Fruit fly (Drosophila melanogaster): ENCODE results near the gene Or2a.

Gene Or2a

dm6 chrX:2278782-2279304 lies 32.8 kb downstream of the Or2a start:
- TF ChIP-seq CG17801 (GFP tag; optimal IDR thresholded peaks at IDR 0.05; ENCODE audit: partially characterized antibody), result no peak

- TF ChIP-seq CG17801 (GFP tag; optimal IDR thresholded peaks at IDR 0.05; ENCODE audit: partially characterized antibody), result no peak
Measured at dm6 chrX:2283470-2283869, 37.4 kb downstream of the Or2a start.

- no peak for TF ChIP-seq CG17801 (GFP tag; optimal IDR thresholded peaks at IDR 0.05; ENCODE audit: partially characterized antibody)
Measured at dm6 chrX:2286255-2286654, 40.2 kb downstream of the Or2a start.

- TF ChIP-seq CG17801 (GFP tag; optimal IDR thresholded peaks at IDR 0.05; ENCODE audit: partially characterized antibody), result no peak
Measured at dm6 chrX:2286985-2287384, 41.0 kb downstream of the Or2a start.

dm6 chrX:2288327-2288726 lies 42.3 kb downstream of the Or2a start:
- TF ChIP-seq CG17801 (GFP tag; optimal IDR thresholded peaks at IDR 0.05; ENCODE audit: partially characterized antibody), result no peak

- TF ChIP-seq CG17801 (GFP tag; optimal IDR thresholded peaks at IDR 0.05; ENCODE audit: partially characterized antibody), result peak; percentile 75
Measured at dm6 chrX:2289134-2289533, 43.1 kb downstream of the Or2a start.

- TF ChIP-seq CG17801 (GFP tag; optimal IDR thresholded peaks at IDR 0.05; ENCODE audit: partially characterized antibody), result no peak
Measured at dm6 chrX:2291023-2291422, 45.0 kb downstream of the Or2a start.

- TF ChIP-seq CG17801 (GFP tag; optimal IDR thresholded peaks at IDR 0.05; ENCODE audit: partially characterized antibody), result no peak
Measured at dm6 chrX:2292410-2292809, 46.4 kb downstream of the Or2a start.

- TF ChIP-seq CG17801 (GFP tag; optimal IDR thresholded peaks at IDR 0.05; ENCODE audit: partially characterized antibody), result peak; percentile 99
Measured at dm6 chrX:2293294-2293988, 47.4 kb downstream of the Or2a start, which contains the start of gene CG2865. TSS of gene CG2865 (minus strand) at chrX:2293411.

dm6 chrX:2294474-2295434 lies 48.7 kb downstream of the Or2a start:
- peak; percentile 46 for TF ChIP-seq CG17801 (GFP tag; optimal IDR thresholded peaks at IDR 0.05; ENCODE audit: partially characterized antibody)

- peak; percentile 39 for TF ChIP-seq CG17801 (GFP tag; optimal IDR thresholded peaks at IDR 0.05; ENCODE audit: partially characterized antibody)
Measured at dm6 chrX:2295435-2296229, 49.6 kb downstream of the Or2a start, which contains the start of gene Raf. TSS of gene Raf (plus strand) at chrX:2295466.

- peak; percentile 81 for TF ChIP-seq CG17801 (GFP tag; optimal IDR thresholded peaks at IDR 0.05; ENCODE audit: partially characterized antibody)
Measured at dm6 chrX:2296230-2297044, 50.4 kb downstream of the Or2a start.

Measured in ovary, adult (tissue).